Fruit fly (Drosophila melanogaster): ENCODE data around the gene mRpS26.

- TF ChIP-seq CG8478 (optimal IDR thresholded peaks at IDR 0.05) (no peak), CTCF (optimal IDR thresholded peaks at IDR 0.05) (no peak)
Measured at dm6 chr3L:18096726-18097125, 9.7 kb upstream of the mRpS26 start.

Data from S2 (cell line).